Fruit fly (Drosophila melanogaster): ENCODE results near the gene CG32453.

DNA sequence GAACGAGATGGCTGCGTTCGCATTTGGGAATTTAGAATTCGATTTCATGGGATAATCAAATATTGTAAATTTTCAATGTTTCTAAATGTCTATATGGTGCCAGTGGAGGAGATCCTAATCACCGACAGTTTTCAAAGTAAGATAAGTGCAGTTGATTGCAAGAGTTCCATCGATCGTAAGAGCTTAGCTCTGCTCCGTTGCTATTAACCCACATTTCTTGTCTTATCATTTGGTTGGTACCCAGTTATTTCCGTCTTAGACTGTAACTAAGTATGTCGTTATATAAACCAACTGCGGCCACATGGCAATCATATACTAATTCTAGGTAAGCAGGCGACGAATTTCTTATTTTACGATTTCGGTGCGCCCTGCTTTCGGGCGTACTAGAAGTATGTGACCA is 26.9 kb upstream of the CG32453 start:
- TF ChIP-seq pan (optimal IDR thresholded peaks at IDR 0.05) (no peak), OdsH (GFP tag; optimal IDR thresholded peaks at IDR 0.05) (no peak), Hnf4 (GFP tag; optimal IDR thresholded peaks at IDR 0.05) (no peak), Hr78 (GFP tag; optimal IDR thresholded peaks at IDR 0.05) (no peak), CrebA (GFP tag; optimal IDR thresholded peaks at IDR 0.05; ENCODE audit: borderline replicate concordance) (no peak), fru (GFP tag; optimal IDR thresholded peaks at IDR 0.05) (no peak), sage (GFP tag; optimal IDR thresholded peaks at IDR 0.05) (no peak), Mio (GFP tag; optimal IDR thresholded peaks at IDR 0.05) (no peak), Jra (GFP tag; optimal IDR thresholded peaks at IDR 0.05) (no peak), lola (GFP tag; optimal IDR thresholded peaks at IDR 0.05) (no peak)
